Fruit fly (Drosophila melanogaster) whole organism: ENCODE results near the gene CG10570.

ENCODE experiments used
- CG8478 ChIP-seq: fragments of >200 bp; optimal IDR thresholded peaks from 2 replicates; lab custom pipeline; 2018; ENCODE audit warnings: inconsistent platforms
- Dll ChIP-seq: fragments of >200 bp; optimal IDR thresholded peaks from 2 replicates; lab custom pipeline; 2017
- EcR ChIP-seq, 2 experiments: fragments of >200 bp; optimal IDR thresholded peaks; 2 replicates each; lab custom pipeline; 2017; ENCODE audit warnings: missing biosample characterization in 2 of 2, missing genetic modification characterization in 2 of 2, missing genetic modification reagents in 2 of 2
- pan ChIP-seq: fragments of >200 bp; optimal IDR thresholded peaks from 2 replicates; lab custom pipeline; 2017
- psq ChIP-seq: fragments of >200 bp; optimal IDR thresholded peaks from 2 replicates; lab custom pipeline; 2017
- usp ChIP-seq: fragments of >200 bp; optimal IDR thresholded peaks from 2 replicates; lab custom pipeline; 2017; ENCODE audit warnings: missing biosample characterization, missing genetic modification characterization, mixed read lengths

The CG10570 gene

dm6 chr2L:18834525-18834924, 23.5 kb upstream of the CG10570 start:
- TF ChIP-seq usp (GFP tag; lab: Kevin White, UChicago) (no peak), pan (lab: Kevin White, UChicago) (no peak), psq (lab: Kevin White, UChicago) (no peak), EcR (GFP tag; optimal IDR thresholded peaks at IDR 0.05; lab: Kevin White, UChicago) (no peak), Dll (lab: Kevin White, UChicago) (no peak), CG8478 (lab: Kevin White, UChicago) (no peak)

dm6 chr2L:18830587-18831528, 19.8 kb upstream of the CG10570 start, which contains the start of the genes CG17597 and ScpX:
Gene CG17597, minus strand, starts transcription at chr2L:18831153.
Gene ScpX, plus strand, starts transcription at chr2L:18831229.
- TF ChIP-seq pan (lab: Kevin White, UChicago) (no peak), Dll (lab: Kevin White, UChicago) (no peak), EcR (GFP tag; optimal IDR thresholded peaks at IDR 0.05; lab: Kevin White, UChicago) (no peak), usp (GFP tag; lab: Kevin White, UChicago) (no peak), CG8478 (lab: Kevin White, UChicago) (no peak), psq (lab: Kevin White, UChicago) (no peak)

dm6 chr2L:18826496-18827008, 15.5 kb upstream of the CG10570 start, which contains the start of gene Ugt36E1:
Gene Ugt36E1, plus strand, starts transcription at chr2L:18826770.
- TF ChIP-seq Dll (lab: Kevin White, UChicago) (no peak), pan (lab: Kevin White, UChicago) (peak; percentile 30), usp (GFP tag; lab: Kevin White, UChicago) (no peak)

dm6 chr2L:18823243-18823803, 12.3 kb upstream of the CG10570 start, which contains the start of gene Ugt36D1:
Gene Ugt36D1, plus strand, starts transcription at chr2L:18823548.
- no peak for TF ChIP-seq psq (lab: Kevin White, UChicago)
- no peak for TF ChIP-seq Dll (lab: Kevin White, UChicago)
- TF ChIP-seq pan (lab: Kevin White, UChicago), result no peak
- no peak for TF ChIP-seq usp (GFP tag; lab: Kevin White, UChicago)
- TF ChIP-seq EcR (GFP tag; optimal IDR thresholded peaks at IDR 0.05; lab: Kevin White, UChicago), result peak in 1 of 2 experiments; percentile 21

dm6 chr2L:18822805-18823204, 11.8 kb upstream of the CG10570 start:
- TF ChIP-seq Dll (lab: Kevin White, UChicago) (no peak), usp (GFP tag; lab: Kevin White, UChicago) (no peak), pan (lab: Kevin White, UChicago) (no peak), EcR (GFP tag; optimal IDR thresholded peaks at IDR 0.05; lab: Kevin White, UChicago) (no peak), psq (lab: Kevin White, UChicago) (no peak), CG8478 (lab: Kevin White, UChicago) (no peak)

dm6 chr2L:18819044-18819443, 8.0 kb upstream of the CG10570 start, which contains the start of gene Ugt36F1:
Gene Ugt36F1, plus strand, starts transcription at chr2L:18819344.
- TF ChIP-seq psq (lab: Kevin White, UChicago) (no peak), pan (lab: Kevin White, UChicago) (no peak), usp (GFP tag; lab: Kevin White, UChicago) (no peak), Dll (lab: Kevin White, UChicago) (no peak), CG8478 (lab: Kevin White, UChicago) (no peak)

- no peak for TF ChIP-seq Dll (lab: Kevin White, UChicago)
- no peak for TF ChIP-seq CG8478 (lab: Kevin White, UChicago)
- no peak for TF ChIP-seq usp (GFP tag; lab: Kevin White, UChicago)
- no peak for TF ChIP-seq psq (lab: Kevin White, UChicago)
- TF ChIP-seq pan (lab: Kevin White, UChicago), result no peak
- TF ChIP-seq EcR (GFP tag; optimal IDR thresholded peaks at IDR 0.05; lab: Kevin White, UChicago), result no peak
These were observed 7.3 kb upstream of the CG10570 start for dm6 chr2L:18818397-18818796.

- TF ChIP-seq CG8478 (lab: Kevin White, UChicago), result no peak
- no peak for TF ChIP-seq EcR (GFP tag; optimal IDR thresholded peaks at IDR 0.05; lab: Kevin White, UChicago)
- TF ChIP-seq pan (lab: Kevin White, UChicago), result no peak
- no peak for TF ChIP-seq Dll (lab: Kevin White, UChicago)
- TF ChIP-seq usp (GFP tag; lab: Kevin White, UChicago), result no peak
- TF ChIP-seq psq (lab: Kevin White, UChicago), result no peak
These were observed 4.1 kb upstream of the CG10570 start for dm6 chr2L:18815194-18815593.

- TF ChIP-seq usp (GFP tag; lab: Kevin White, UChicago) (no peak), pan (lab: Kevin White, UChicago) (no peak), CG8478 (lab: Kevin White, UChicago) (no peak), Dll (lab: Kevin White, UChicago) (no peak), psq (lab: Kevin White, UChicago) (no peak), EcR (GFP tag; optimal IDR thresholded peaks at IDR 0.05; lab: Kevin White, UChicago) (no peak)
These were observed 1.7 kb upstream of the CG10570 start for dm6 chr2L:18812755-18813154.

- no peak for TF ChIP-seq pan (lab: Kevin White, UChicago)
These were observed 1.3 kb upstream of the CG10570 start, which contains the start of the genes CG17325 and CG42305 for dm6 chr2L:18812348-18812747. Gene CG17325, plus strand, starts transcription at chr2L:18812648. Gene CG42305, plus strand, starts transcription at chr2L:18812648.

- TF ChIP-seq pan (lab: Kevin White, UChicago), result no peak
These were observed 1.6 kb downstream of the CG10570 start for dm6 chr2L:18809486-18809885.
